Fruit fly (Drosophila melanogaster): ENCODE data around the gene tal-AA.

The tal-AA gene

DNA sequence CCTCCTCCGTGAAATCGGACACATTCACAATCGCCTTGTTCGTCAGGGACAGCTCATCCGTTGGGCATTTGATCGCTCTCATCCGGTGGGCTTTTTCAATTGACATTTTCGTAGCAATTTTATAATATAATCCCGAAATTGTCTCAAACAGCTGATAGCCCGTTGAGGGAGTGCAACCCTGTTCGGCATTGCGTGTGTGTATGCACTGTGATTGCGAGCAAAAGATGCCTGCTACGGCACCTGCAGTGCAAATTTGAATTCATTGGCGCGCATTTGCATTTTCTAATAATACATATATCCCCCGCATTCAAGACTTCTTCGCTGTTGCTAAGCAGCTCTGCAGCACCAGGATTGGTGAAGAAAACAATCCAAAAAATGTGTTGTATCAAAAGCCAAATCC, 24.9 kb downstream of the tal-AA start, which contains the start of gene Nsf2 (continued):
- TF ChIP-seq fd96Cb (tag; optimal IDR thresholded peaks at IDR 0.05) (no peak), CG12071 (GFP tag; optimal IDR thresholded peaks at IDR 0.05) (no peak), CG34422 (GFP tag; IDR thresholded peaks at IDR 0.05) (peak; percentile 73; the same call in 2 of the 3 replicates), Oaz (GFP tag; IDR thresholded peaks at IDR 0.05) (no peak), CG3995 (GFP tag; optimal IDR thresholded peaks at IDR 0.05) (no peak), CG34376 (GFP tag; optimal IDR thresholded peaks at IDR 0.05) (peak; percentile 9), CG15601 (tag; optimal IDR thresholded peaks at IDR 0.05) (peak; percentile 12), p53 (GFP tag; optimal IDR thresholded peaks at IDR 0.05) (no peak), CG10431 (GFP tag; optimal IDR thresholded peaks at IDR 0.05) (no peak), Ssrp (tag; optimal IDR thresholded peaks at IDR 0.05) (no peak), sens (GFP tag) (peak; percentile 87), Dip2 (GFP tag; IDR thresholded peaks at IDR 0.05) (no peak), Hsf (GFP tag; optimal IDR thresholded peaks at IDR 0.05) (no peak), CG1233 (GFP tag; optimal IDR thresholded peaks at IDR 0.05) (no peak), CG14710 (tag; optimal IDR thresholded peaks at IDR 0.05) (peak; percentile 66), Rfx (GFP tag; IDR thresholded peaks at IDR 0.05) (peak; percentile 42; the same call in 1 of the 2 replicates), Nf-YC (tag; optimal IDR thresholded peaks at IDR 0.05) (peak; percentile 18), Myb (GFP tag; optimal IDR thresholded peaks at IDR 0.05) (peak; percentile 49), CG8290 (GFP tag; optimal IDR thresholded peaks at IDR 0.05) (no peak), CG8290 (tag; optimal IDR thresholded peaks at IDR 0.05) (peak in 1 of 2 experiments; percentile 72), CG1647 (GFP tag; optimal IDR thresholded peaks at IDR 0.05) (no peak), tio (GFP tag; optimal IDR thresholded peaks at IDR 0.05) (no peak), Dek (tag; optimal IDR thresholded peaks at IDR 0.05) (no peak), schlank (tag; optimal IDR thresholded peaks at IDR 0.05) (no peak), br (optimal IDR thresholded peaks at IDR 0.05) (no peak), CG13296 (GFP tag; optimal IDR thresholded peaks at IDR 0.05) (no peak), Ravus (GFP tag; IDR thresholded peaks at IDR 0.05) (no peak), bcd (GFP tag; optimal IDR thresholded peaks at IDR 0.05) (peak; percentile 15), CG34224 (GFP tag; IDR thresholded peaks at IDR 0.05; ENCODE audit: partially characterized antibody) (peak; percentile 54; the same call in 2 of the 3 replicates), Six4 (GFP tag; optimal IDR thresholded peaks at IDR 0.05) (no peak), CG12299 (tag; optimal IDR thresholded peaks at IDR 0.05) (no peak), CG8089 (GFP tag; optimal IDR thresholded peaks at IDR 0.05) (no peak), Optix (GFP tag; IDR thresholded peaks at IDR 0.05) (no peak), al (GFP tag; IDR thresholded peaks at IDR 0.05) (no peak), CG2875 (GFP tag; optimal IDR thresholded peaks at IDR 0.05) (no peak), CG17912 (GFP tag; optimal IDR thresholded peaks at IDR 0.05) (peak; percentile 34), CG14441 (GFP tag; IDR thresholded peaks at IDR 0.05) (no peak), ranshi (GFP tag; IDR thresholded peaks at IDR 0.05) (no peak), CG12391 (tag; optimal IDR thresholded peaks at IDR 0.05) (peak; percentile 8), Opbp (GFP tag; IDR thresholded peaks at IDR 0.05; ENCODE audit: partially characterized antibody) (peak; percentile 66; the same call in 2 of the 3 replicates), Poxn (GFP tag; IDR thresholded peaks at IDR 0.05) (no peak), bbx (GFP tag; IDR thresholded peaks at IDR 0.05; ENCODE audit: partially characterized antibody) (no peak), oc (tag; optimal IDR thresholded peaks at IDR 0.05) (peak; percentile 49), CG1529 (GFP tag; optimal IDR thresholded peaks at IDR 0.05) (no peak), chif (GFP tag; optimal IDR thresholded peaks at IDR 0.05) (no peak), CG4707 (GFP tag; optimal IDR thresholded peaks at IDR 0.05) (no peak), Scr (GFP tag; IDR thresholded peaks at IDR 0.05; ENCODE audit: partially characterized antibody) (peak; percentile 28; the same call in 1 of the 2 replicates), wdn (GFP tag; IDR thresholded peaks at IDR 0.05) (no peak), shn (GFP tag; optimal IDR thresholded peaks at IDR 0.05) (peak; percentile 29), Lim3 (GFP tag; IDR thresholded peaks at IDR 0.05) (no peak), CG32767 (GFP tag; IDR thresholded peaks at IDR 0.05) (peak; percentile 100), CG6175 (GFP tag; IDR thresholded peaks at IDR 0.05) (no peak)
